Worm (Caenorhabditis elegans): ENCODE data around the gene hecd-1.

The hecd-1 gene

DNA sequence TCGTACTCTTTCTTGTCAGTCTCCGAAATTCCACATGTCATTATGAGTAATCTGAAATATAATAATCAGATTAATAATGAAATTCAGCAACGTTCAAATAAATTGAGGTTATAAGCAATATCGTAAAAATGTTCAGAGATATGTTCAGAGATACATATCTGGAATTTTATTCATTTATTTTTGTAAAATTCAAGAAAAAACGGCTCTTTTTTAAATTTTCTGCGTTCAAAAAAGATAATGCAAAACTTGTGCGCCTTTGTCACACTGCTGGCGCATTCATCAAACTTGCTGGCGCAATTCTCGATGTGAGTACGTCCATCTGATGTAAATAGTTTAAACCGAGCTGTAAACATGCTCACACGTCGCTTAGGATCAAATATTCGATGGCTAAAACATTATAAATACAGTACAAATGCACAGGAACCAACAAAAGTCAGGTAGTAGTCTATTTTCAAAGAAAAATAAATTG lies 41.3 kb downstream of the hecd-1 start, which contains the start of the genes rde-8 and ZC477.3 (continued):
- TF ChIP-seq dve-1 (tag; optimal IDR thresholded peaks at IDR 0.05; ENCODE audit: insufficient read depth) (peak; percentile 68), saeg-2 (GFP tag; IDR thresholded peaks at IDR 0.05) (no peak), rbr-2 (tag; optimal IDR thresholded peaks at IDR 0.05) (peak; percentile 59), nhr-11 (tag; optimal IDR thresholded peaks at IDR 0.05) (peak; percentile 3), aha-1 (tag) (peak; percentile 87), F10B5.3 (tag; optimal IDR thresholded peaks at IDR 0.05) (no peak), nhr-25 (tag; optimal IDR thresholded peaks at IDR 0.05; ENCODE audit: borderline replicate concordance, insufficient read depth) (no peak), nhr-28 (tag; optimal IDR thresholded peaks at IDR 0.05) (peak; percentile 18), nhr-41 (GFP tag; IDR thresholded peaks at IDR 0.05) (no peak), lin-39 (tag; optimal IDR thresholded peaks at IDR 0.05) (no peak), lsy-2 (tag; optimal IDR thresholded peaks at IDR 0.05) (peak in 1 of 2 experiments; percentile 88), hmg-1.1 (GFP tag; IDR thresholded peaks at IDR 0.05) (0 out of 2 replicates have a peak, but pooled peaks have one; percentile 60), T20F7.1 (GFP tag; optimal IDR thresholded peaks at IDR 0.05) (peak; percentile 54)

DNA sequence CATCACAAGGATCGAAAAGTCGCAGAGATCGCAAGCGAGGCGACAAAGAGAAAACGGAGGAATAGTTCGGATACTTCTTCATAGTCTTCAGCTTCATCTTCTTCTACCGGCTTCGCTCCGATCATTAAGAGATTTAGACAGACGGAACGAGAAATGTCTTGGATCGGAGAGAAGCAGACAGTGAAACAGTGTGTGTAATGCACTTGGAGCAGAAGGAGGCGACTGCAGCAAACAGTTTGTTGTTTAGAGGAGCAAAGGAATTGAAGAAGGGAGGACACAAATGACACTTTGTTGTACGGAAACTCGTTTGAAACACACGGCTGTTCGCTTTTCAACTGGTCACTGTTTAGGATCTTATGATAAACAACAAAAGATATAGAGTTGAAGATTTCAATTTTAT lies 45.1 kb downstream of the hecd-1 start:
- TF ChIP-seq dmd-6 (GFP tag; IDR thresholded peaks at IDR 0.05): peak; percentile 20; the same call in 1 of the 2 replicates
- TF ChIP-seq unc-62 (GFP tag; optimal IDR thresholded peaks at IDR 0.05 in 1 of 2): peak in 1 of 2 experiments; percentile 38
- TF ChIP-seq unc-62 (tag; optimal IDR thresholded peaks at IDR 0.05): no peak
- TF ChIP-seq nhr-28 (tag; optimal IDR thresholded peaks at IDR 0.05): peak; percentile 8
- peak in 1 of 2 experiments; percentile 90 for TF ChIP-seq daf-16 (GFP tag; optimal IDR thresholded peaks at IDR 0.05)
- TF ChIP-seq daf-16 (tag; optimal IDR thresholded peaks at IDR 0.05): peak; percentile 58
- no peak for TF ChIP-seq pha-4 (GFP tag; IDR thresholded peaks at IDR 0.05)
- TF ChIP-seq pha-4 (tag; optimal IDR thresholded peaks at IDR 0.05): peak; percentile 10
- no peak for TF ChIP-seq ctbp-1 (GFP tag; IDR thresholded peaks at IDR 0.05)
- peak in 1 of 2 experiments; percentile 34 for TF ChIP-seq lsy-2 (tag; optimal IDR thresholded peaks at IDR 0.05)
- 0 out of 2 replicates have a peak, but pooled peaks have one; percentile 17 for TF ChIP-seq tra-1 (GFP tag; IDR thresholded peaks at IDR 0.05)
- TF ChIP-seq ceh-32 (tag; optimal IDR thresholded peaks at IDR 0.05; ENCODE audit: poor library complexity): no peak
- peak; percentile 37 for TF ChIP-seq nhr-11 (tag; optimal IDR thresholded peaks at IDR 0.05)
- TF ChIP-seq php-3 (GFP tag; IDR thresholded peaks at IDR 0.05): no peak
- peak; percentile 55 for TF ChIP-seq mes-2 (tag; optimal IDR thresholded peaks at IDR 0.05; ENCODE audit: poor library complexity, severe bottlenecking)
- TF ChIP-seq mep-1 (tag; optimal IDR thresholded peaks at IDR 0.05): no peak
- TF ChIP-seq nhr-48 (tag; optimal IDR thresholded peaks at IDR 0.05): no peak
- no peak for TF ChIP-seq R02D3.7 (tag; optimal IDR thresholded peaks at IDR 0.05)
- TF ChIP-seq zfp-3 (GFP tag; conservative IDR thresholded peaks at IDR 0.05): no peak
- TF ChIP-seq hlh-11 (tag; optimal IDR thresholded peaks at IDR 0.05): peak; percentile 73
- peak; percentile 31; the same call in 1 of the 2 replicates for TF ChIP-seq hmg-1.1 (GFP tag; IDR thresholded peaks at IDR 0.05)

DNA sequence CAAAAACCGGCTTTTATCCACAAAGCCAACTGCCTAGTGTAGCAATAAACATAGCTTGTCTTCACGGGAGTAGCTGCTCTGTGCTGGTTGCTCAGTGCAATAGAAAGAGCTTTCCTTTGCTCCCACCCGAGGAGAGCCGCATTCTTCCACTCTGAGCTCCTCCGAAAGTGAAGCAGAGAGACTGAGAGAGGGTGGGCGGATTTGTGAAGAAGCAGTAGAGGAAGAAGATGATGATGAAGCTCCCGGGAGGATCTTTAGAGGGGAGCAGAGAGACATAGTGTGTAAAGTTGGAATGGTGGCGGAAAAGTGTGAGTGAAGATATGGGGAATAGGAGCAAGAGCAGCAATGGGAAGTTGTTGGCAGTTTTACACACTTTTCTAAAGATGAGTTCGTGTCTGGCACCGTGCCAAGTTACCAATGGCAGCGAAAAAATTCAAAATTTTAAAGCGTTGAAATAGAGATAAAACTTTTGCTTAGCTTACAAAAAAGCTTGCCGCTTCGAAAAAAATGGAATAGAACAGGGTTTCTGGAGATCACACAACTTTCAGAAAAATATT lies 45.9 kb downstream of the hecd-1 start, which contains the start of gene ZC477.4:
TSS of gene ZC477.4 (minus strand) at position 276 of the 557 bp plus-strand sequence.
- TF ChIP-seq daf-16 (GFP tag; optimal IDR thresholded peaks at IDR 0.05) (peak in 1 of 2 experiments; percentile 68), daf-16 (tag; optimal IDR thresholded peaks at IDR 0.05) (no peak), lin-29 (GFP tag; IDR thresholded peaks at IDR 0.05) (no peak), hlh-11 (tag; optimal IDR thresholded peaks at IDR 0.05) (peak; percentile 52), nhr-11 (tag; optimal IDR thresholded peaks at IDR 0.05) (peak; percentile 39), zfp-3 (GFP tag; conservative IDR thresholded peaks at IDR 0.05) (no peak), mxl-3 (GFP tag; optimal IDR thresholded peaks at IDR 0.05) (peak; percentile 4), F26F4.8 (GFP tag; conservative IDR thresholded peaks at IDR 0.05) (no peak), ceh-82 (tag; optimal IDR thresholded peaks at IDR 0.05) (no peak), madf-9 (GFP tag; conservative IDR thresholded peaks at IDR 0.05) (no peak), fos-1 (tag; optimal IDR thresholded peaks at IDR 0.05) (no peak), set-16 (GFP tag; IDR thresholded peaks at IDR 0.05) (peak; percentile 53), unc-62 (GFP tag; optimal IDR thresholded peaks at IDR 0.05 in 1 of 2) (peak in 1 of 2 experiments; percentile 41), unc-62 (tag; optimal IDR thresholded peaks at IDR 0.05) (no peak), nhr-102 (tag; optimal IDR thresholded peaks at IDR 0.05) (no peak), aha-1 (tag) (no peak)
